Fruit fly (Drosophila melanogaster) whole organism, embryonic: ENCODE measurements around the gene UQCR-Q.
A peak's percentile ranks its signal among the peaks of the same experiment; 100 is the strongest.

ENCODE experiments used
- Bteb2 ChIP-seq: fragments of 200-800 bp; sonication (Bioruptor generic); optimal IDR thresholded peaks from 2 replicates; lab custom pipeline; 2016; ENCODE audit warnings: missing biosample characterization, missing genetic modification characterization
- CG10543 ChIP-seq: fragments of 200-800 bp; sonication (Bioruptor generic); optimal IDR thresholded peaks from 3 replicates; lab custom pipeline; 2017; ENCODE audit warnings: missing biosample characterization, mild to moderate bottlenecking, missing genetic modification characterization, moderate library complexity
- CG10565 ChIP-seq: fragments of 200-800 bp; sonication (Bioruptor generic); optimal IDR thresholded peaks from 3 replicates; lab custom pipeline; 2016; ENCODE audit warnings: missing biosample characterization, mild to moderate bottlenecking, missing genetic modification characterization
- CG10979 ChIP-seq: fragments of 200-800 bp; sonication (Bioruptor generic); optimal IDR thresholded peaks from 2 replicates; lab custom pipeline; 2018; ENCODE audit warnings: missing biosample characterization, mild to moderate bottlenecking, missing genetic modification characterization, moderate library complexity
- CG11247 ChIP-seq: fragments of 200-800 bp; sonication (Bioruptor generic); IDR thresholded peaks from 2 replicates; pipeline ENCODE4 v1.3.6; 2022; ENCODE audit warnings: missing biosample characterization, missing genetic modification characterization
- CG13624 ChIP-seq: fragments of 200-800 bp; sonication (Bioruptor generic); optimal IDR thresholded peaks from 2 replicates; lab custom pipeline; 2016; ENCODE audit warnings: missing biosample characterization, missing genetic modification characterization
- CG15011 ChIP-seq: fragments of 200-800 bp; sonication (Bioruptor generic); optimal IDR thresholded peaks from 3 replicates; lab custom pipeline; 2018; ENCODE audit warnings: missing biosample characterization, mild to moderate bottlenecking, missing genetic modification characterization
- CG15073 ChIP-seq: fragments of 200-800 bp; sonication (Bioruptor generic); optimal IDR thresholded peaks from 2 replicates; lab custom pipeline; 2016; ENCODE audit warnings: missing biosample characterization, missing genetic modification characterization
- CG17829 ChIP-seq: fragments of 200-800 bp; optimal IDR thresholded peaks from 2 replicates; lab custom pipeline; 2019; ENCODE audit warnings: missing biosample characterization, mild to moderate bottlenecking, missing genetic modification characterization, moderate library complexity
- CG2678 ChIP-seq: fragments of 200-800 bp; sonication (Bioruptor generic); optimal IDR thresholded peaks from 3 replicates; lab custom pipeline; 2019; ENCODE audit warnings: missing biosample characterization, mild to moderate bottlenecking, missing genetic modification characterization, moderate library complexity
- CG4424 ChIP-seq: fragments of 200-800 bp; sonication (Bioruptor generic); optimal IDR thresholded peaks from 3 replicates; lab custom pipeline; 2016; ENCODE audit warnings: missing biosample characterization, missing genetic modification characterization
- CG6683 ChIP-seq: fragments of 200-800 bp; sonication (Bioruptor generic); optimal IDR thresholded peaks from 2 replicates; lab custom pipeline; 2017; ENCODE audit warnings: missing biosample characterization, mild to moderate bottlenecking, missing genetic modification characterization, missing genetic modification reagents
- CG7987 ChIP-seq: fragments of 200-800 bp; sonication (Bioruptor generic); optimal IDR thresholded peaks from 2 replicates; lab custom pipeline; 2018; ENCODE audit warnings: missing biosample characterization, mild to moderate bottlenecking, missing genetic modification characterization, moderate library complexity
- CG8924 ChIP-seq: fragments of 200-800 bp; optimal IDR thresholded peaks from 3 replicates; lab custom pipeline; 2019; ENCODE audit warnings: missing biosample characterization, mild to moderate bottlenecking, missing genetic modification characterization, moderate library complexity
- CG9797 ChIP-seq: fragments of 200-800 bp; sonication (Bioruptor generic); optimal IDR thresholded peaks from 3 replicates; lab custom pipeline; 2018; ENCODE audit warnings: missing biosample characterization, mild to moderate bottlenecking, missing genetic modification characterization
- CoRest ChIP-seq: fragments of 200-800 bp; sonication (Bioruptor generic); optimal IDR thresholded peaks from 3 replicates; lab custom pipeline; 2018; ENCODE audit warnings: missing biosample characterization, mild to moderate bottlenecking, missing genetic modification characterization, moderate library complexity
- Deaf1 ChIP-seq: fragments of 200-800 bp; optimal IDR thresholded peaks from 3 replicates; lab custom pipeline; 2019; ENCODE audit warnings: missing biosample characterization, mild to moderate bottlenecking, missing genetic modification characterization, moderate library complexity
- Dfd ChIP-seq, 2 experiments: fragments of >200 bp; optimal IDR thresholded peaks; 2 replicates each; lab custom pipeline; 2017; ENCODE audit warnings: missing biosample characterization in 2 of 2, missing genetic modification characterization in 2 of 2
- Doc2 ChIP-seq: fragments of 200-800 bp; sonication (Bioruptor generic); IDR thresholded peaks from 2 replicates; pipeline ENCODE4 v1.3.6; 2022; ENCODE audit warnings: missing biosample characterization, missing genetic modification characterization
- Dp ChIP-seq: fragments of 200-800 bp; sonication (Bioruptor generic); optimal IDR thresholded peaks from 2 replicates; lab custom pipeline; 2018; ENCODE audit warnings: missing biosample characterization, mild to moderate bottlenecking, missing genetic modification characterization, moderate library complexity
- Ets97D ChIP-seq: fragments of 200-800 bp; sonication (Bioruptor generic); optimal IDR thresholded peaks from 3 replicates; lab custom pipeline; 2016; ENCODE audit warnings: missing biosample characterization, missing genetic modification characterization
- HHEX ChIP-seq: fragments of 200-800 bp; sonication (Bioruptor generic); optimal IDR thresholded peaks from 3 replicates; lab custom pipeline; 2017; ENCODE audit warnings: missing biosample characterization, mild to moderate bottlenecking, missing genetic modification characterization, missing genetic modification reagents
- Hand ChIP-seq: fragments of 200-800 bp; sonication (Bioruptor generic); optimal IDR thresholded peaks from 2 replicates; lab custom pipeline; 2017; ENCODE audit warnings: mild to moderate bottlenecking, missing biosample characterization, missing genetic modification reagents, missing genetic modification characterization
- Hmx ChIP-seq: fragments of 200-800 bp; sonication (Bioruptor generic); optimal IDR thresholded peaks from 2 replicates; lab custom pipeline; 2016; ENCODE audit warnings: missing biosample characterization, missing genetic modification characterization
- Kr ChIP-seq: fragments of 200-800 bp; sonication (Bioruptor generic); optimal IDR thresholded peaks from 2 replicates; lab custom pipeline; 2017; ENCODE audit warnings: missing biosample characterization, mild to moderate bottlenecking, missing genetic modification characterization
- Myb ChIP-seq: fragments of 200-800 bp; sonication (Bioruptor generic); optimal IDR thresholded peaks from 2 replicates; lab custom pipeline; 2016; ENCODE audit warnings: missing biosample characterization, missing genetic modification characterization
- NC2β ChIP-seq: fragments of 200-800 bp; sonication (Bioruptor generic); optimal IDR thresholded peaks from 2 replicates; lab custom pipeline; 2016; ENCODE audit warnings: missing biosample characterization, missing genetic modification characterization
- Nf-YA ChIP-seq: fragments of 200-800 bp; sonication (Bioruptor generic); IDR thresholded peaks from 2 replicates; pipeline ENCODE4 v1.3.6; 2022; ENCODE audit warnings: missing biosample characterization, missing genetic modification characterization
- PHDP ChIP-seq: fragments of 200-800 bp; sonication (Bioruptor generic); optimal IDR thresholded peaks from 3 replicates; lab custom pipeline; 2018; ENCODE audit warnings: missing biosample characterization, mild to moderate bottlenecking, missing genetic modification characterization, moderate library complexity
- Pdp1 ChIP-seq, 2 experiments: fragments of 200-800 bp; sonication (Bioruptor generic); optimal IDR thresholded peaks; 3 replicates each; lab custom pipeline; 2016; ENCODE audit warnings: missing biosample characterization in 2 of 2, missing genetic modification characterization in 2 of 2, mild to moderate bottlenecking in 1 of 2, moderate library complexity in 1 of 2
- Sox102F ChIP-seq: fragments of 200-800 bp; sonication (Bioruptor generic); optimal IDR thresholded peaks from 2 replicates; lab custom pipeline; 2018; ENCODE audit warnings: missing biosample characterization, mild to moderate bottlenecking, missing genetic modification characterization, moderate library complexity
- TFAM ChIP-seq: fragments of 200-800 bp; sonication (Bioruptor generic); optimal IDR thresholded peaks from 2 replicates; lab custom pipeline; 2017; ENCODE audit warnings: missing biosample characterization, missing genetic modification characterization, inconsistent platforms
- Taf1 ChIP-seq: fragments of 200-800 bp; sonication (Bioruptor generic); IDR thresholded peaks from 2 replicates; pipeline ENCODE4 v1.3.6; 2022; ENCODE audit warnings: missing biosample characterization, missing genetic modification characterization
- Usf ChIP-seq: fragments of 200-800 bp; sonication (Bioruptor generic); optimal IDR thresholded peaks from 2 replicates; lab custom pipeline; 2017; ENCODE audit warnings: missing genotype, missing biosample characterization, missing genetic modification characterization
- Vsx1 ChIP-seq: fragments of 200-800 bp; sonication (Bioruptor generic); optimal IDR thresholded peaks from 2 replicates; lab custom pipeline; 2017; ENCODE audit warnings: missing biosample characterization, mild to moderate bottlenecking, missing genetic modification characterization, missing genetic modification reagents
- al ChIP-seq: fragments of 200-800 bp; sonication (Bioruptor generic); IDR thresholded peaks from 2 replicates; pipeline ENCODE4 v1.3.6; 2022; ENCODE audit warnings: missing biosample characterization, missing genetic modification characterization
- ewg ChIP-seq: fragments of 200-800 bp; sonication (Bioruptor generic); optimal IDR thresholded peaks from 3 replicates; lab custom pipeline; 2017; ENCODE audit warnings: mild to moderate bottlenecking, missing biosample characterization, missing genetic modification reagents, missing genetic modification characterization
- mirr ChIP-seq: fragments of 200-800 bp; sonication (Bioruptor generic); optimal IDR thresholded peaks from 3 replicates; lab custom pipeline; 2018; ENCODE audit warnings: missing biosample characterization, mild to moderate bottlenecking, missing genetic modification characterization
- mld ChIP-seq: fragments of 200-800 bp; sonication (Bioruptor generic); IDR thresholded peaks from 3 replicates; pipeline ENCODE4 v1.3.6; 2022; ENCODE audit warnings: missing biosample characterization, missing genetic modification characterization; ENCODE audit not compliant: partially characterized antibody
- nau ChIP-seq: fragments of 200-800 bp; sonication (Bioruptor generic); optimal IDR thresholded peaks from 3 replicates; lab custom pipeline; 2017; ENCODE audit warnings: missing biosample characterization, mild to moderate bottlenecking, missing genetic modification characterization, missing genetic modification reagents
- oc ChIP-seq: fragments of 200-800 bp; sonication (Bioruptor generic); optimal IDR thresholded peaks from 2 replicates; lab custom pipeline; 2018; ENCODE audit warnings: missing biosample characterization, mild to moderate bottlenecking, missing genetic modification characterization, moderate library complexity
- pb ChIP-seq: fragments of 200-800 bp; sonication (Bioruptor generic); optimal IDR thresholded peaks from 3 replicates; lab custom pipeline; 2016; ENCODE audit warnings: missing biosample characterization, missing genetic modification characterization
- ro ChIP-seq: fragments of 200-800 bp; sonication (Bioruptor generic); IDR thresholded peaks from 2 replicates; pipeline ENCODE4 v1.3.6; 2022; ENCODE audit warnings: missing biosample characterization, missing genetic modification characterization
- shn ChIP-seq: fragments of 200-800 bp; sonication (Bioruptor generic); optimal IDR thresholded peaks from 3 replicates; lab custom pipeline; 2016; ENCODE audit warnings: missing biosample characterization, missing genetic modification characterization
- slbo ChIP-seq: fragments of 200-800 bp; sonication (Bioruptor generic); IDR thresholded peaks from 2 replicates; pipeline ENCODE4 v1.3.6; 2022; ENCODE audit warnings: missing biosample characterization, missing genetic modification characterization
- tap ChIP-seq: fragments of 200-800 bp; optimal IDR thresholded peaks from 3 replicates; lab custom pipeline; 2019; ENCODE audit warnings: missing biosample characterization, mild to moderate bottlenecking, missing genetic modification characterization, moderate library complexity
- trem ChIP-seq: fragments of 200-800 bp; optimal IDR thresholded peaks from 3 replicates; lab custom pipeline; 2019; ENCODE audit warnings: missing biosample characterization, mild to moderate bottlenecking, missing genetic modification characterization, moderate library complexity
- tup ChIP-seq: fragments of 200-800 bp; sonication (Bioruptor generic); optimal IDR thresholded peaks from 2 replicates; lab custom pipeline; 2016; ENCODE audit warnings: missing biosample characterization, mild to moderate bottlenecking, missing genetic modification characterization, moderate library complexity
- yki ChIP-seq: fragments of >200 bp; optimal IDR thresholded peaks from 3 replicates; lab custom pipeline; 2018

UQCR-Q gene

dm6 chr3L:17486794-17487726, 12.5 kb downstream of the UQCR-Q start, which contains the start of gene Oatp74D (continued):
- TF ChIP-seq HHEX: peak; percentile 28
- no peak for TF ChIP-seq CG15073
- TF ChIP-seq trem: no peak
- TF ChIP-seq Bteb2 (GFP tag; lab: Kevin White, UChicago): no peak
- peak; percentile 76 for TF ChIP-seq CG13624 (GFP tag; lab: Kevin White, UChicago)
- TF ChIP-seq CG10543 (GFP tag; lab: Kevin White, UChicago): peak; percentile 92
- TF ChIP-seq Usf (GFP tag; lab: Kevin White, UChicago): no peak
- TF ChIP-seq TFAM (GFP tag; lab: Kevin White, UChicago): no peak
- TF ChIP-seq Hand (GFP tag; lab: Kevin White, UChicago): peak; percentile 70
- TF ChIP-seq Myb (GFP tag; lab: Kevin White, UChicago): peak; percentile 17
- TF ChIP-seq PHDP (tag; lab: Kevin White, UChicago): peak; percentile 8
- peak; percentile 16 for TF ChIP-seq CoRest (tag; lab: Kevin White, UChicago)
- TF ChIP-seq Doc2 (GFP tag; lab: Robert Waterston, UW): no peak
- TF ChIP-seq CG10979 (tag; lab: Kevin White, UChicago): no peak
- TF ChIP-seq tup (GFP tag; lab: Kevin White, UChicago): no peak
- peak; percentile 48; the same call in 1 of the 3 replicates for TF ChIP-seq mld (GFP tag; lab: Robert Waterston, UW)
- TF ChIP-seq ewg (GFP tag; lab: Kevin White, UChicago): peak; percentile 32
- peak; percentile 75 for TF ChIP-seq CG8924 (tag; lab: Kevin White, UChicago)
- TF ChIP-seq Dp (GFP tag; lab: Kevin White, UChicago): no peak
- peak; percentile 53 for TF ChIP-seq CG6683
- TF ChIP-seq oc: peak; percentile 22
- peak in 1 of 2 experiments; percentile 57 for TF ChIP-seq Pdp1 (GFP tag; optimal IDR thresholded peaks at IDR 0.05; lab: Kevin White, UChicago)
- peak; percentile 67 for TF ChIP-seq CG2678
- no peak for TF ChIP-seq Vsx1 (GFP tag; lab: Kevin White, UChicago)
- peak; percentile 69 for TF ChIP-seq slbo (GFP tag; lab: Robert Waterston, UW)
- TF ChIP-seq CG15011 (GFP tag; lab: Kevin White, UChicago): peak; percentile 21
- TF ChIP-seq ro (GFP tag; lab: Robert Waterston, UW): no peak
- TF ChIP-seq al (GFP tag; lab: Robert Waterston, UW): no peak
- TF ChIP-seq Nf-YA (GFP tag; lab: Robert Waterston, UW): no peak
- peak; percentile 16 for TF ChIP-seq CG9797
- TF ChIP-seq CG7987 (GFP tag; lab: Kevin White, UChicago): peak; percentile 71
- peak; percentile 87 for TF ChIP-seq Kr
- no peak for TF ChIP-seq Taf1 (GFP tag; lab: Robert Waterston, UW)
- no peak for TF ChIP-seq Hmx
- TF ChIP-seq pb (GFP tag; lab: Kevin White, UChicago): peak; percentile 18
- peak; percentile 64 for TF ChIP-seq yki (lab: Kevin White, UChicago)
- no peak for TF ChIP-seq shn (GFP tag; lab: Kevin White, UChicago)
- no peak for TF ChIP-seq CG11247 (GFP tag; lab: Robert Waterston, UW)
- TF ChIP-seq Dfd (GFP tag; optimal IDR thresholded peaks at IDR 0.05; lab: Kevin White, UChicago): no peak
- TF ChIP-seq nau: peak; percentile 83
- TF ChIP-seq CG10565 (GFP tag; lab: Kevin White, UChicago): no peak
- TF ChIP-seq Sox102F: peak; percentile 18
- peak; percentile 78 for TF ChIP-seq CG4424 (GFP tag; lab: Kevin White, UChicago)
- no peak for TF ChIP-seq CG17829 (tag; lab: Kevin White, UChicago)
- TF ChIP-seq NC2β (GFP tag; lab: Kevin White, UChicago): peak; percentile 27
- TF ChIP-seq mirr: peak; percentile 88
- peak; percentile 78 for TF ChIP-seq Deaf1 (tag; lab: Kevin White, UChicago)
- TF ChIP-seq tap (tag; lab: Kevin White, UChicago): no peak
- no peak for TF ChIP-seq Ets97D (GFP tag; lab: Kevin White, UChicago)
